Fruit fly (Drosophila melanogaster) whole organism, pupa: ENCODE measurements around the gene vri.
A peak's percentile ranks its signal among the peaks of the same experiment; 100 is the strongest.

Experiments
- CG10348 ChIP-seq: fragments of 200-800 bp; sonication (Bioruptor generic); IDR thresholded peaks from 2 replicates; pipeline ENCODE4 v1.3.6; 2022; ENCODE audit warnings: missing biosample characterization, missing genetic modification characterization
- CG12605 ChIP-seq: fragments of 200-800 bp; sonication (Bioruptor generic); IDR thresholded peaks from 2 replicates; pipeline ENCODE4 v1.3.6; 2022; ENCODE audit warnings: missing biosample characterization, missing genetic modification characterization
- CG13204 ChIP-seq: fragments of 200-800 bp; sonication (Bioruptor generic); optimal IDR thresholded peaks from 2 replicates; lab custom pipeline; 2018; ENCODE audit warnings: missing biosample characterization, mild to moderate bottlenecking, missing genetic modification characterization, moderate library complexity
- CG14655 ChIP-seq: fragments of 200-800 bp; sonication (Bioruptor generic); optimal IDR thresholded peaks from 3 replicates; lab custom pipeline; 2017; ENCODE audit warnings: mild to moderate bottlenecking, missing biosample characterization, missing genetic modification reagents, missing genetic modification characterization
- CG15710 ChIP-seq: fragments of 200-800 bp; sonication (Bioruptor generic); optimal IDR thresholded peaks from 2 replicates; lab custom pipeline; 2018; ENCODE audit warnings: missing biosample characterization, mild to moderate bottlenecking, missing genetic modification characterization, moderate library complexity
- CG17806 ChIP-seq: fragments of 200-800 bp; sonication (Bioruptor generic); optimal IDR thresholded peaks from 2 replicates; lab custom pipeline; 2018; ENCODE audit warnings: missing biosample characterization, mild to moderate bottlenecking, missing genetic modification characterization, moderate library complexity
- CG32121 ChIP-seq: fragments of 200-800 bp; sonication (Bioruptor generic); IDR thresholded peaks from 2 replicates; pipeline ENCODE4 v1.3.6; 2022; ENCODE audit warnings: missing biosample characterization, missing genetic modification characterization
- CG34367 ChIP-seq: fragments of 200-800 bp; sonication (Bioruptor generic); optimal IDR thresholded peaks from 2 replicates; lab custom pipeline; 2018; ENCODE audit warnings: missing biosample characterization, mild to moderate bottlenecking, missing genetic modification characterization
- CG4496 ChIP-seq: fragments of 200-800 bp; sonication (Bioruptor generic); IDR thresholded peaks from 3 replicates; pipeline ENCODE4 v1.3.6; 2022; ENCODE audit warnings: missing biosample characterization, missing genetic modification characterization
- CG8159 ChIP-seq: fragments of 200-800 bp; sonication (Bioruptor generic); optimal IDR thresholded peaks from 3 replicates; lab custom pipeline; 2018; ENCODE audit warnings: missing biosample characterization, mild to moderate bottlenecking, missing genetic modification characterization, moderate library complexity
- CG8301 ChIP-seq: fragments of 200-800 bp; sonication (Bioruptor generic); optimal IDR thresholded peaks from 2 replicates; lab custom pipeline; 2018; ENCODE audit warnings: missing biosample characterization, mild to moderate bottlenecking, missing genetic modification characterization
- CG9948 ChIP-seq: fragments of 200-800 bp; sonication (Bioruptor generic); optimal IDR thresholded peaks from 2 replicates; lab custom pipeline; 2018; ENCODE audit warnings: missing biosample characterization, mild to moderate bottlenecking, missing genetic modification characterization, moderate library complexity
- D1 ChIP-seq: fragments of 200-800 bp; sonication (Bioruptor generic); optimal IDR thresholded peaks from 2 replicates; lab custom pipeline; 2018; ENCODE audit warnings: missing biosample characterization, mild to moderate bottlenecking, missing genetic modification characterization, moderate library complexity
- EcR ChIP-seq: fragments of 200-800 bp; sonication (Bioruptor generic); optimal IDR thresholded peaks from 3 replicates; lab custom pipeline; 2019; ENCODE audit warnings: missing biosample characterization, missing genetic modification characterization, mild to moderate bottlenecking, moderate library complexity, missing genetic modification reagents
- Ets98B ChIP-seq: fragments of 200-800 bp; sonication (Bioruptor generic); IDR thresholded peaks from 2 replicates; pipeline ENCODE4 v1.3.6; 2022; ENCODE audit warnings: missing biosample characterization, missing genetic modification characterization
- Pif1A ChIP-seq: fragments of 200-800 bp; sonication (Bioruptor generic); optimal IDR thresholded peaks from 3 replicates; lab custom pipeline; 2016; ENCODE audit warnings: missing biosample characterization, missing genetic modification characterization
- Pif1B ChIP-seq: fragments of 200-800 bp; sonication (Bioruptor generic); optimal IDR thresholded peaks from 3 replicates; lab custom pipeline; 2016; ENCODE audit warnings: missing biosample characterization, missing genetic modification characterization
- Snoo ChIP-seq: fragments of 200-800 bp; sonication (Bioruptor generic); optimal IDR thresholded peaks from 3 replicates; lab custom pipeline; 2017; ENCODE audit warnings: missing biosample characterization, mild to moderate bottlenecking, missing genetic modification characterization, inconsistent platforms
- fd96Ca ChIP-seq: fragments of 200-800 bp; sonication (Bioruptor generic); IDR thresholded peaks from 3 replicates; pipeline ENCODE4 v1.3.6; 2022; ENCODE audit warnings: missing biosample characterization, missing genetic modification characterization
- gl ChIP-seq: fragments of 200-800 bp; sonication (Bioruptor generic); optimal IDR thresholded peaks from 2 replicates; lab custom pipeline; 2018; ENCODE audit warnings: missing biosample characterization, mild to moderate bottlenecking, missing genetic modification characterization
- rn ChIP-seq: fragments of 200-800 bp; sonication (Bioruptor generic); IDR thresholded peaks from 2 replicates; pipeline ENCODE4 v1.3.6; 2022; ENCODE audit warnings: missing biosample characterization, missing genetic modification characterization

vri gene

DNA sequence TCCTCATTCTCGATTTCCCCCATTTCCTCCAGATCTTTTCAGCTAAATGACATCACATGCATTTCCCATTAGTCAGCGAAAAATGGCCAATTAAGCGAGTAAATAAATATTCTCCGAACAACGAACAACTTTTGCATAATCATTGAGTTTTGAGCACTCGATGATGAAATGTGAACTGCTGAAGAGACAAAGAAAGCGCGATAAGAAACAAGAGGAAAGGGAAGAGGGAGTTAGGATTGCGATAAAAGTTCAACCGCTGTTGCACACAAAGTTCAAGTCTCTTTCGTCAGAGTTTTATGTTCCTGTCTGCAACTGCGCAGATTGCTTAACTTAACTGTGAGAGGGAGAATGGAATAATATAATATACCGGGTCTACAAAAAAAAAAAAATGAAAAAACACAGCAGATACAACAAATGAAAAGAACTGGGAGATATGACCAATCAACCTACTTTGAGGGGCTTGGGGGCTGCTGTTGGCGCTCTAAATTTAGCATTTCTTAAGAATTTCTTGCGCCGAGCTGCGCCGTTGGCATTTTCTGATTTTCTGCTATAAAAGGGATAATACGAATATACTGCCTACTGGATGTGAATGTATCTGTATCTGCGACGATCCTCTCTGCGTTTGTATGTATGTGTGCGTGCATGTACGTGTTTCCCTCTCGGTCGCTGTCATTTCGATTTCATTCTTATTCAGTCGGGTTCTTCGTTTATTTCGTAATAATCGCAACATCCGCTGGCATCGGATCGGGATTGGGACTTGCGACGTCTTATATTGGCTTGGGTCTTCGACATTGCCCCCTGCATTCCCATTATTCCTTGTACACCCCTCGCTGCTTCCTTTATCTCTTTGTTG lies 5.9 kb downstream of the vri start:
- TF ChIP-seq Pif1A (GFP tag; lab: Kevin White, UChicago) (no peak), CG9948 (tag; lab: Kevin White, UChicago) (no peak), Ets98B (GFP tag; lab: Robert Waterston, UW) (0 out of 2 replicates have a peak, but pooled peaks have one; percentile 8), CG34367 (tag; lab: Kevin White, UChicago) (no peak), CG8159 (peak; percentile 14), EcR (GFP tag; lab: Kevin White, UChicago) (peak; percentile 98), CG10348 (no peak), CG4496 (GFP tag; lab: Robert Waterston, UW) (peak; percentile 22; the same call in 1 of the 3 replicates), fd96Ca (no peak; the same call in 2 of the 3 replicates), CG15710 (no peak), CG13204 (GFP tag; lab: Kevin White, UChicago) (peak; percentile 79), CG8301 (tag; lab: Kevin White, UChicago) (no peak), rn (no peak), CG17806 (no peak), CG32121 (GFP tag; lab: Robert Waterston, UW) (no peak), Pif1B (GFP tag; lab: Kevin White, UChicago) (peak; percentile 63), CG12605 (peak; percentile 23; the same call in 1 of the 2 replicates), gl (tag; lab: Kevin White, UChicago) (peak; percentile 20), D1 (tag; lab: Kevin White, UChicago) (no peak), Snoo (tag; lab: Kevin White, UChicago) (no peak), CG14655 (GFP tag; lab: Kevin White, UChicago) (peak; percentile 8)

DNA sequence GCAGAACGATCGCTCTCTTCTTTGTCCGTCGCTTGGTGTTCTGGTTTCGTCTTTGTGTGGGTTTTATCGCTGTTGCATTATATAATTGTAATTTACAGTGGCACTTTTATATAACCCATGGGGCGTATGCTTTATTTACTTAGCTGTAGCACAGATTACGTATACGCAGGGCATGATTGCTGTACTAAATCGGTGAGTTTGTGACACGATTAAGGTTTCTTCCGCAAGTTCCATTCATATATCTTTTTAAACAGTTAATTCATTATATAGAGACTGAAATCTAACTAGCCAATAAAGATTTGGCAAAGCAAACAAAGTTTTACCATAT lies 6.5 kb downstream of the vri start:
- no peak for TF ChIP-seq CG14655 (GFP tag; lab: Kevin White, UChicago)
- TF ChIP-seq Pif1A (GFP tag; lab: Kevin White, UChicago), result peak; percentile 3

DNA sequence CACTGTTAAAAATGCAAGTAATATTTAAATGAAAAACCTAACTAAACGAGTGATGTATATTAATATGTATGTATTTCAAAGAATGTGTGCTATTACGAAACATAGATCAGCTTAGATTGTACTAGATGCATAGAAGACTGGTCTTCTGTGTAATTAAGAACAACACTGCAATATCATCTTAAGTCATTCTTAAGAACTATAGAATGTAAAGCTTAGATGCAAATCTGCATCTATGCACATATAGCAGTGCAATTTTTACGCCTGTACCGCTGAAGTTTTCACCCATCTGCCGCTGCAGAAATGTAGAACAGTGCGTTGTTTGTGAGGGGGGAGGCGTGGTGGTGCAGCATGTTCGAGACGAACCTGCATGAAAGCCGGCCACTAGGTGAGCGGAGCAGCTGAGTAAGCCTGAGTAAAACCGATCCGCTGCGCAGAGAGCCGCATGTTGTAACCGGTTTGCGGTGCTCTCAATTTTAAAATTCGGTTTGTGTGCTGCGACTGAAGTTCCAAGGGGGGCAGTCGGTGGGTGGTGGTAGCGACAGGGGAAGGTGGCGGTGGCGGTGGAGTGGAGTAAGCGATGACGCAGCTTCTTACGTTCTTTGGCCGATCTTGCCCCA lies 8.0 kb downstream of the vri start:
- TF ChIP-seq CG4496 (GFP tag; lab: Robert Waterston, UW), result no peak; the same call in 2 of the 3 replicates
- TF ChIP-seq CG15710, result peak; percentile 91
- 0 out of 2 replicates have a peak, but pooled peaks have one; percentile 16 for TF ChIP-seq rn
- peak; percentile 96 for TF ChIP-seq CG13204 (GFP tag; lab: Kevin White, UChicago)
- no peak for TF ChIP-seq Ets98B (GFP tag; lab: Robert Waterston, UW)
- TF ChIP-seq CG8301 (tag; lab: Kevin White, UChicago), result peak; percentile 88
- TF ChIP-seq CG8159, result peak; percentile 96
- TF ChIP-seq CG9948 (tag; lab: Kevin White, UChicago), result peak; percentile 89
- peak; percentile 83 for TF ChIP-seq EcR (GFP tag; lab: Kevin White, UChicago)
- TF ChIP-seq CG12605, result no peak
- TF ChIP-seq Pif1B (GFP tag; lab: Kevin White, UChicago), result peak; percentile 78
- TF ChIP-seq CG14655 (GFP tag; lab: Kevin White, UChicago), result peak; percentile 81
- TF ChIP-seq CG10348, result no peak
- peak; percentile 86 for TF ChIP-seq gl (tag; lab: Kevin White, UChicago)
- TF ChIP-seq CG32121 (GFP tag; lab: Robert Waterston, UW), result no peak
- TF ChIP-seq D1 (tag; lab: Kevin White, UChicago), result peak; percentile 84
- peak; percentile 88 for TF ChIP-seq CG34367 (tag; lab: Kevin White, UChicago)
- no peak for TF ChIP-seq Snoo (tag; lab: Kevin White, UChicago)
- TF ChIP-seq fd96Ca, result no peak
- peak; percentile 85 for TF ChIP-seq Pif1A (GFP tag; lab: Kevin White, UChicago)
- peak; percentile 94 for TF ChIP-seq CG17806
- TF ChIP-seq, all 21 proteins: peak for 14

DNA sequence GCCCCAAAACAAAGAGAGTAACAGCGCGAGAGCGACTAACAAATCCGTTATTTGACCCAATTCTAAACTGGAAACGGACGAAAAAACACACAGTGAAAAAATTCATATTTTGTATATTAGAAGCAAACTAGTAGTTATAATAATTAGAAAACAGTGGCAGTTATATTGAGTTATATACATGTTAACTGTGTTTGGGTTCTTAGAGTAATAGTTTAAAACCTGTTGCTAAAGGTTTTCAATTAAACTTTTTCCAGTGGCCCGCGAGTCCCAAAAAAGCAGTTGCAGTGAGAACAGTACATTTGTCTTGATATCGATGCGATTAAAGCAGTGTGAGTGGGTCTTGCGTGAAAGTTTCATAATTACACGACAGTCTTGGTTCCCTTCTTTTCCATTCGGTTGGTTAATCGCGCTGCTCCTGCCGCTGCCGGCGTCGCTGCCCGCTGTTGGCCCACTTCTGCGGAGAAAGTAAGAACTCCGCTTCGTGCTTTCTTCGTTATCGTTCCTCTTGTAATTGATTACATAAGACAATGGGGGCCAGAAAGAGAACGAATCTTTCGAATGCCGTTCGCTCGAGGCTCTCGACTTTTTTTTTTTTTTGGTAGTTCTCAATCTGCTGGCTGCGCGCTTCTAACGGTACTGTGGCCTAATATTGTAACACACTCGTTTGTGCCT lies 8.7 kb downstream of the vri start:
- TF ChIP-seq CG34367 (tag; lab: Kevin White, UChicago) (no peak), Snoo (tag; lab: Kevin White, UChicago) (peak; percentile 91), CG8159 (no peak), rn (no peak), fd96Ca (0 out of 3 replicates have a peak, but pooled peaks have one; percentile 23), EcR (GFP tag; lab: Kevin White, UChicago) (no peak), Ets98B (GFP tag; lab: Robert Waterston, UW) (0 out of 2 replicates have a peak, but pooled peaks have one; percentile 25), gl (tag; lab: Kevin White, UChicago) (no peak), D1 (tag; lab: Kevin White, UChicago) (no peak), CG17806 (no peak), CG13204 (GFP tag; lab: Kevin White, UChicago) (no peak), CG9948 (tag; lab: Kevin White, UChicago) (no peak), CG14655 (GFP tag; lab: Kevin White, UChicago) (peak; percentile 54), CG10348 (no peak), CG8301 (tag; lab: Kevin White, UChicago) (peak; percentile 83), CG4496 (GFP tag; lab: Robert Waterston, UW) (no peak), CG12605 (no peak), Pif1B (GFP tag; lab: Kevin White, UChicago) (peak; percentile 28), CG15710 (no peak), CG32121 (GFP tag; lab: Robert Waterston, UW) (peak; percentile 34; the same call in 1 of the 2 replicates), Pif1A (GFP tag; lab: Kevin White, UChicago) (peak; percentile 4)
